Fruit fly (Drosophila melanogaster) Kc167 (cell line): ENCODE measurements around the gene Reg-2.

Experiments
- Myc ChIP-seq: fragments of >200 bp; optimal IDR thresholded peaks from 2 replicates; lab custom pipeline; 2017; ENCODE audit warnings: missing external identifiers
- Sin3A ChIP-seq: fragments of >200 bp; optimal IDR thresholded peaks from 2 replicates; lab custom pipeline; 2018; ENCODE audit warnings: missing external identifiers
- h ChIP-seq: fragments of >200 bp; optimal IDR thresholded peaks from 3 replicates; lab custom pipeline; 2018; ENCODE audit warnings: missing external identifiers
- insv ChIP-seq: fragments of >200 bp; optimal IDR thresholded peaks from 3 replicates; lab custom pipeline; 2018; ENCODE audit warnings: missing external identifiers
- psq ChIP-seq: fragments of >200 bp; optimal IDR thresholded peaks from 2 replicates; lab custom pipeline; 2017; ENCODE audit warnings: missing external identifiers
- ttk ChIP-seq: sonication (Bioruptor generic); optimal IDR thresholded peaks from 2 replicates; lab custom pipeline; 2017; ENCODE audit warnings: missing external identifiers

Gene Reg-2

dm6 chr3L:623556-623955, 17.2 kb upstream of the Reg-2 start:
- TF ChIP-seq Sin3A: no peak
- no peak for TF ChIP-seq psq (lab: Kevin White, UChicago)
- TF ChIP-seq h: no peak
- TF ChIP-seq Myc (lab: Kevin White, UChicago): no peak

- TF ChIP-seq psq (lab: Kevin White, UChicago) (no peak), ttk (lab: Kevin White, UChicago) (no peak)
Measured at dm6 chr3L:622357-622834, 16.0 kb upstream of the Reg-2 start.

- TF ChIP-seq insv (lab: Kevin White, UChicago) (no peak), h (no peak), ttk (lab: Kevin White, UChicago) (no peak), Sin3A (no peak), Myc (lab: Kevin White, UChicago) (no peak), psq (lab: Kevin White, UChicago) (no peak)
Measured at dm6 chr3L:621097-621967, 15.0 kb upstream of the Reg-2 start.

dm6 chr3L:619427-620308, 13.3 kb upstream of the Reg-2 start:
- TF ChIP-seq h (no peak), insv (lab: Kevin White, UChicago) (no peak), psq (lab: Kevin White, UChicago) (no peak), ttk (lab: Kevin White, UChicago) (no peak), Myc (lab: Kevin White, UChicago) (no peak)

dm6 chr3L:618347-619272, 12.2 kb upstream of the Reg-2 start:
- TF ChIP-seq insv (lab: Kevin White, UChicago): no peak
- no peak for TF ChIP-seq Myc (lab: Kevin White, UChicago)
- TF ChIP-seq Sin3A: no peak
- no peak for TF ChIP-seq h
- no peak for TF ChIP-seq ttk (lab: Kevin White, UChicago)
- TF ChIP-seq psq (lab: Kevin White, UChicago): no peak

- no peak for TF ChIP-seq h
- no peak for TF ChIP-seq insv (lab: Kevin White, UChicago)
Measured at dm6 chr3L:617926-618325, 11.6 kb upstream of the Reg-2 start.

- no peak for TF ChIP-seq insv (lab: Kevin White, UChicago)
- no peak for TF ChIP-seq psq (lab: Kevin White, UChicago)
- TF ChIP-seq h: no peak
- no peak for TF ChIP-seq Myc (lab: Kevin White, UChicago)
- no peak for TF ChIP-seq ttk (lab: Kevin White, UChicago)
- TF ChIP-seq Sin3A: no peak
Measured at dm6 chr3L:616482-617148, 10.2 kb upstream of the Reg-2 start.

dm6 chr3L:616099-616481, 9.7 kb upstream of the Reg-2 start:
- TF ChIP-seq psq (lab: Kevin White, UChicago) (no peak), insv (lab: Kevin White, UChicago) (no peak), ttk (lab: Kevin White, UChicago) (no peak), Myc (lab: Kevin White, UChicago) (no peak), h (no peak), Sin3A (no peak)

- no peak for TF ChIP-seq Myc (lab: Kevin White, UChicago)
Measured at dm6 chr3L:615425-616046, 9.2 kb upstream of the Reg-2 start.

- TF ChIP-seq h (no peak), insv (lab: Kevin White, UChicago) (no peak), ttk (lab: Kevin White, UChicago) (no peak), psq (lab: Kevin White, UChicago) (no peak), Sin3A (no peak), Myc (lab: Kevin White, UChicago) (no peak)
Measured at dm6 chr3L:614751-615424, 8.5 kb upstream of the Reg-2 start.
